Worm (Caenorhabditis elegans): ENCODE data around the gene klp-19.

klp-19 gene

ce11 chrIII:13317383-13317911 is 10.4 kb upstream of the klp-19 start:
- TF ChIP-seq duxl-1 (tag; optimal IDR thresholded peaks at IDR 0.05; ENCODE audit: poor library complexity): no peak
- no peak for TF ChIP-seq ceh-62 (tag; optimal IDR thresholded peaks at IDR 0.05)
- TF ChIP-seq aha-1 (tag): peak; percentile 95
- no peak for TF ChIP-seq zfp-3 (GFP tag; conservative IDR thresholded peaks at IDR 0.05)
- no peak for TF ChIP-seq attf-4 (tag; optimal IDR thresholded peaks at IDR 0.05)
- TF ChIP-seq R02D3.7 (tag; optimal IDR thresholded peaks at IDR 0.05): no peak
- TF ChIP-seq mes-2 (tag; optimal IDR thresholded peaks at IDR 0.05; ENCODE audit: poor library complexity, severe bottlenecking): no peak

ce11 chrIII:13316935-13317334 is 9.9 kb upstream of the klp-19 start:
- 0 out of 2 replicates have a peak, but pooled peaks have one; percentile 9 for TF ChIP-seq D1046.2 (GFP tag; IDR thresholded peaks at IDR 0.05)
- no peak for TF ChIP-seq mdl-1 (tag; optimal IDR thresholded peaks at IDR 0.05)

- TF ChIP-seq unc-62 (GFP tag; optimal IDR thresholded peaks at IDR 0.05 in 1 of 2) (peak in 1 of 2 experiments; percentile 91), unc-62 (tag; optimal IDR thresholded peaks at IDR 0.05) (no peak), nhr-25 (tag; optimal IDR thresholded peaks at IDR 0.05; ENCODE audit: borderline replicate concordance, insufficient read depth) (no peak), R02D3.7 (tag; optimal IDR thresholded peaks at IDR 0.05) (no peak), spr-1 (tag; optimal IDR thresholded peaks at IDR 0.05) (no peak)
Measured at ce11 chrIII:13315071-13315470, 8.0 kb upstream of the klp-19 start, which contains the start of gene dph-7. dph-7 (plus strand) TSS chrIII:13315123.

ce11 chrIII:13314636-13315035 is 7.6 kb upstream of the klp-19 start:
- no peak for TF ChIP-seq ZK546.5 (tag; optimal IDR thresholded peaks at IDR 0.05)
- no peak for TF ChIP-seq nhr-48 (tag; optimal IDR thresholded peaks at IDR 0.05)
- no peak for TF ChIP-seq hlh-30 (tag; optimal IDR thresholded peaks at IDR 0.05; ENCODE audit: insufficient read depth)
- no peak for TF ChIP-seq nhr-42 (GFP tag; IDR thresholded peaks at IDR 0.05)

ce11 chrIII:13313788-13314187 is 6.7 kb upstream of the klp-19 start, which contains the start of gene Y43F4B.10:
Y43F4B.10 (plus strand) TSS chrIII:13314068.
- TF ChIP-seq dpl-1 (GFP tag; optimal IDR thresholded peaks at IDR 0.05) (peak; percentile 54), hlh-30 (tag; optimal IDR thresholded peaks at IDR 0.05; ENCODE audit: insufficient read depth) (peak; percentile 27), mep-1 (tag; optimal IDR thresholded peaks at IDR 0.05) (peak; percentile 7), lsy-2 (tag; optimal IDR thresholded peaks at IDR 0.05) (peak in 1 of 2 experiments; percentile 55), Y48G9A.11 (GFP tag; IDR thresholded peaks at IDR 0.05) (no peak), D1046.2 (GFP tag; IDR thresholded peaks at IDR 0.05) (no peak), lin-38 (GFP tag; IDR thresholded peaks at IDR 0.05) (peak; percentile 65), dve-1 (tag; optimal IDR thresholded peaks at IDR 0.05; ENCODE audit: insufficient read depth) (peak; percentile 8), nhr-28 (tag; optimal IDR thresholded peaks at IDR 0.05) (peak; percentile 11)

ce11 chrIII:13310552-13310951 is 3.5 kb upstream of the klp-19 start:
- TF ChIP-seq mep-1 (tag; optimal IDR thresholded peaks at IDR 0.05) (peak; percentile 6), lsy-2 (tag; optimal IDR thresholded peaks at IDR 0.05) (peak in 1 of 2 experiments; percentile 30), daf-16 (GFP tag; optimal IDR thresholded peaks at IDR 0.05) (no peak), daf-16 (tag; optimal IDR thresholded peaks at IDR 0.05) (peak; percentile 83), arid-1 (GFP tag; conservative IDR thresholded peaks at IDR 0.05) (no peak), nhr-28 (tag; optimal IDR thresholded peaks at IDR 0.05) (peak; percentile 40), hlh-30 (tag; optimal IDR thresholded peaks at IDR 0.05; ENCODE audit: insufficient read depth) (peak; percentile 69), snpc-1.2 (GFP tag; IDR thresholded peaks at IDR 0.05) (no peak), nhr-77 (tag; optimal IDR thresholded peaks at IDR 0.05) (peak; percentile 67), dve-1 (tag; optimal IDR thresholded peaks at IDR 0.05; ENCODE audit: insufficient read depth) (peak; percentile 66), ceh-62 (tag; optimal IDR thresholded peaks at IDR 0.05) (no peak), F37D6.2 (tag; optimal IDR thresholded peaks at IDR 0.05) (no peak)

Data from whole organism, L4 larva.